Fruit fly (Drosophila melanogaster) whole organism, adult: ENCODE measurements around the gene abs.

Source experiments
- CG11617 ChIP-seq: fragments of 200-800 bp; sonication (Bioruptor generic); optimal IDR thresholded peaks from 2 replicates; lab custom pipeline; 2017; ENCODE audit warnings: mild to moderate bottlenecking, missing biosample characterization, missing genetic modification reagents, missing genetic modification characterization
- CG12768 ChIP-seq: fragments of 200-800 bp; sonication (Bioruptor generic); optimal IDR thresholded peaks from 2 replicates; lab custom pipeline; 2017; ENCODE audit warnings: missing biosample characterization, missing genetic modification characterization, mild to moderate bottlenecking, moderate library complexity, missing genetic modification reagents
- CG14711 ChIP-seq: fragments of 200-800 bp; sonication (Bioruptor generic); optimal IDR thresholded peaks from 2 replicates; lab custom pipeline; 2018; ENCODE audit warnings: missing biosample characterization, mild to moderate bottlenecking, missing genetic modification characterization, moderate library complexity
- CG1620 ChIP-seq: fragments of 200-800 bp; sonication (Bioruptor generic); optimal IDR thresholded peaks from 2 replicates; lab custom pipeline; 2016; ENCODE audit warnings: missing biosample characterization, missing genetic modification characterization
- CG33017 ChIP-seq: fragments of 200-800 bp; sonication (Bioruptor generic); optimal IDR thresholded peaks from 2 replicates; lab custom pipeline; 2018; ENCODE audit warnings: missing biosample characterization, mild to moderate bottlenecking, missing genetic modification characterization, moderate library complexity
- CG5204 ChIP-seq: fragments of 200-800 bp; sonication (Bioruptor generic); optimal IDR thresholded peaks from 2 replicates; lab custom pipeline; 2016; ENCODE audit warnings: missing biosample characterization, missing genetic modification characterization
- CG7045 ChIP-seq: fragments of 200-800 bp; sonication (Bioruptor generic); optimal IDR thresholded peaks from 2 replicates; lab custom pipeline; 2017; ENCODE audit warnings: missing biosample characterization, mild to moderate bottlenecking, missing genetic modification characterization
- CG7101 ChIP-seq: fragments of 200-800 bp; sonication (Bioruptor generic); optimal IDR thresholded peaks from 2 replicates; lab custom pipeline; 2018; ENCODE audit warnings: missing biosample characterization, mild to moderate bottlenecking, missing genetic modification characterization, moderate library complexity
- Clk ChIP-seq: fragments of 200-800 bp; sonication (Bioruptor generic); optimal IDR thresholded peaks from 2 replicates; lab custom pipeline; 2017; ENCODE audit warnings: missing biosample characterization, missing genetic modification characterization
- Crg-1 ChIP-seq: fragments of 200-800 bp; sonication (Bioruptor generic); optimal IDR thresholded peaks from 2 replicates; lab custom pipeline; 2016; ENCODE audit warnings: missing biosample characterization, missing genetic modification characterization
- Hr96 ChIP-seq: fragments of 200-800 bp; sonication (Bioruptor generic); optimal IDR thresholded peaks from 2 replicates; lab custom pipeline; 2016; ENCODE audit warnings: missing biosample characterization, missing genetic modification characterization
- Mnt ChIP-seq: fragments of 200-800 bp; sonication (Bioruptor generic); optimal IDR thresholded peaks from 2 replicates; lab custom pipeline; 2016; ENCODE audit warnings: missing biosample characterization, mild to moderate bottlenecking, missing genetic modification characterization
- bab1 ChIP-seq: fragments of 200-800 bp; sonication (Bioruptor generic); optimal IDR thresholded peaks from 3 replicates; lab custom pipeline; 2019; ENCODE audit warnings: missing biosample characterization, mild to moderate bottlenecking, missing genetic modification characterization, moderate library complexity
- cic ChIP-seq: fragments of 200-800 bp; sonication (Bioruptor generic); optimal IDR thresholded peaks from 2 replicates; lab custom pipeline; 2017; ENCODE audit warnings: missing biosample characterization, mild to moderate bottlenecking, missing genetic modification characterization, moderate library complexity
- cnc ChIP-seq, 2 experiments: fragments of >200 bp; optimal IDR thresholded peaks; 2 replicates each; lab custom pipeline; 2017
- kay ChIP-seq: fragments of 200-800 bp; sonication (Bioruptor generic); peaks from one replicate; lab custom pipeline; 2016; ENCODE audit warnings: missing biosample characterization, missing genetic modification characterization, borderline replicate concordance
- ovo ChIP-seq: fragments of 200-800 bp; sonication (Bioruptor generic); optimal IDR thresholded peaks from 2 replicates; lab custom pipeline; 2016; ENCODE audit warnings: missing biosample characterization, missing genetic modification characterization
- pad ChIP-seq: fragments of 200-800 bp; sonication (Bioruptor generic); optimal IDR thresholded peaks from 3 replicates; lab custom pipeline; 2017; ENCODE audit warnings: missing biosample characterization, missing genetic modification characterization, mild to moderate bottlenecking, moderate library complexity, missing genetic modification reagents
- tj ChIP-seq: fragments of 200-800 bp; sonication (Bioruptor generic); optimal IDR thresholded peaks from 3 replicates; lab custom pipeline; 2017; ENCODE audit warnings: missing biosample characterization, mild to moderate bottlenecking, missing genetic modification characterization, moderate library complexity
- toe ChIP-seq: fragments of 200-800 bp; sonication (Bioruptor generic); optimal IDR thresholded peaks from 2 replicates; lab custom pipeline; 2016; ENCODE audit warnings: missing biosample characterization, missing genetic modification characterization

Gene abs

dm6 chr3R:4254408-4254807, 21.6 kb downstream of the abs start, which contains the start of gene TwdlV:
Gene TwdlV (plus strand): TSS chr3R:4254708.
- TF ChIP-seq CG12768 (GFP tag; lab: Kevin White, UChicago): no peak
- TF ChIP-seq toe (GFP tag; lab: Kevin White, UChicago): no peak
- no peak for TF ChIP-seq tj

- no peak for TF ChIP-seq CG14711 (tag; lab: Kevin White, UChicago)
- TF ChIP-seq cnc (optimal IDR thresholded peaks at IDR 0.05; lab: Kevin White, UChicago): no peak
- TF ChIP-seq pad: no peak
- TF ChIP-seq CG33017 (tag; lab: Kevin White, UChicago): no peak
- TF ChIP-seq CG5204: no peak
- TF ChIP-seq CG1620 (GFP tag; lab: Kevin White, UChicago): no peak
- TF ChIP-seq Clk (GFP tag; lab: Kevin White, UChicago): no peak
- no peak for TF ChIP-seq tj
These were observed 23.8 kb downstream of the abs start, which contains the start of gene Or82a for dm6 chr3R:4256672-4257071. Gene Or82a (plus strand): TSS chr3R:4256972.

dm6 chr3R:4266470-4266869, 33.6 kb downstream of the abs start, which contains the start of gene CG1092:
Gene CG1092 (plus strand): TSS chr3R:4266770.
- TF ChIP-seq Clk (GFP tag; lab: Kevin White, UChicago): no peak
- peak; percentile 17 for TF ChIP-seq kay
- no peak for TF ChIP-seq Mnt (GFP tag; lab: Kevin White, UChicago)
- no peak for TF ChIP-seq Hr96

dm6 chr3R:4268339-4268738, 35.5 kb downstream of the abs start:
- no peak for TF ChIP-seq ovo (GFP tag; lab: Kevin White, UChicago)
- no peak for TF ChIP-seq CG11617 (GFP tag; lab: Kevin White, UChicago)
- no peak for TF ChIP-seq kay
- TF ChIP-seq pad: no peak
- TF ChIP-seq CG14711 (tag; lab: Kevin White, UChicago): no peak
- no peak for TF ChIP-seq CG5204
- TF ChIP-seq Clk (GFP tag; lab: Kevin White, UChicago): no peak
- TF ChIP-seq CG7101 (tag; lab: Kevin White, UChicago): no peak
- TF ChIP-seq tj: no peak
- TF ChIP-seq Crg-1 (GFP tag; lab: Kevin White, UChicago): no peak
- no peak for TF ChIP-seq bab1 (GFP tag; lab: Kevin White, UChicago)
- no peak for TF ChIP-seq cnc (optimal IDR thresholded peaks at IDR 0.05; lab: Kevin White, UChicago)
- no peak for TF ChIP-seq CG7045 (GFP tag; lab: Kevin White, UChicago)
- TF ChIP-seq Mnt (GFP tag; lab: Kevin White, UChicago): no peak
- no peak for TF ChIP-seq CG12768 (GFP tag; lab: Kevin White, UChicago)
- TF ChIP-seq toe (GFP tag; lab: Kevin White, UChicago): no peak
- no peak for TF ChIP-seq CG1620 (GFP tag; lab: Kevin White, UChicago)
- TF ChIP-seq cic: no peak

- no peak for TF ChIP-seq Mnt (GFP tag; lab: Kevin White, UChicago)
- TF ChIP-seq toe (GFP tag; lab: Kevin White, UChicago): no peak
- no peak for TF ChIP-seq tj
- no peak for TF ChIP-seq cnc (optimal IDR thresholded peaks at IDR 0.05; lab: Kevin White, UChicago)
- TF ChIP-seq CG1620 (GFP tag; lab: Kevin White, UChicago): no peak
- no peak for TF ChIP-seq Crg-1 (GFP tag; lab: Kevin White, UChicago)
These were observed 45.0 kb downstream of the abs start, which contains the start of gene flip for dm6 chr3R:4277828-4278227. Gene flip (minus strand): TSS chr3R:4277928.

dm6 chr3R:4280062-4280461, 47.2 kb downstream of the abs start, which contains the start of gene cpx:
Gene cpx (plus strand): TSS chr3R:4280221.
- no peak for TF ChIP-seq Clk (GFP tag; lab: Kevin White, UChicago)
- no peak for TF ChIP-seq ovo (GFP tag; lab: Kevin White, UChicago)
- no peak for TF ChIP-seq CG14711 (tag; lab: Kevin White, UChicago)
- TF ChIP-seq CG33017 (tag; lab: Kevin White, UChicago): no peak
- TF ChIP-seq CG7045 (GFP tag; lab: Kevin White, UChicago): no peak
- no peak for TF ChIP-seq bab1 (GFP tag; lab: Kevin White, UChicago)
- TF ChIP-seq CG11617 (GFP tag; lab: Kevin White, UChicago): no peak
- no peak for TF ChIP-seq Hr96
- no peak for TF ChIP-seq pad
- TF ChIP-seq toe (GFP tag; lab: Kevin White, UChicago): no peak
- TF ChIP-seq tj: no peak

dm6 chr3R:4281119-4281861, 48.4 kb downstream of the abs start:
- TF ChIP-seq cic (peak; percentile 20), tj (no peak), CG1620 (GFP tag; lab: Kevin White, UChicago) (no peak), Hr96 (peak; percentile 18), Crg-1 (GFP tag; lab: Kevin White, UChicago) (no peak), Mnt (GFP tag; lab: Kevin White, UChicago) (no peak), kay (no peak)
